Worm (Caenorhabditis elegans): ENCODE measurements around the gene Y54G9A.7.

DNA sequence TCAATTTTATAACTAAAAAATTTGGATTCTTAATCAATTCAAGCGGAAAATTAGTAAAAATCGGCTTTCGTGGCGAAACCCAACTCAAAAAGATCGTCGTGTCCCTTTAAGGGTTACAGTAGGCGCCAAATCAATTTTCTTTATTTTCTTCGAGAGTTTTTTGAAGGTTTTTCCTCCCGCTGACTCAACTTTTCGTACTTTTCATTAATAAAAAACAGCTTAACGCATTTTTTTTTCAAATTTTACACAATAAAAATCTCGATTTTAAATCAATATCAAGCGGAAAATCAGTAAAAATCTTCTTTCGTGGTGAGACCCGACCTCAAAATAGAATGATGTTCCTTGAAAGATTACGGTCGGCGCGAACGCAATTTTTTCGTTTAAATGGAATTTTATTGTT is 6.5 kb upstream of the Y54G9A.7 start:
- no peak for TF ChIP-seq egl-13 (tag; optimal IDR thresholded peaks at IDR 0.05)
- no peak for TF ChIP-seq tbx-2 (tag; optimal IDR thresholded peaks at IDR 0.05)
- no peak for TF ChIP-seq unc-62 (GFP tag; optimal IDR thresholded peaks at IDR 0.05)
- no peak for TF ChIP-seq aly-2 (tag; optimal IDR thresholded peaks at IDR 0.05)
- no peak for TF ChIP-seq ces-1 (GFP tag; optimal IDR thresholded peaks at IDR 0.05)
- TF ChIP-seq pqm-1 (tag; optimal IDR thresholded peaks at IDR 0.05): no peak
- no peak for TF ChIP-seq nhr-76 (tag; optimal IDR thresholded peaks at IDR 0.05)
- no peak for TF ChIP-seq pag-3 (tag; optimal IDR thresholded peaks at IDR 0.05; ENCODE audit: borderline replicate concordance, insufficient read depth)
- TF ChIP-seq unc-98 (GFP tag; IDR thresholded peaks at IDR 0.05): no peak
- no peak for TF ChIP-seq xbp-1 (tag; optimal IDR thresholded peaks at IDR 0.05)
- no peak for TF ChIP-seq dpl-1 (GFP tag; optimal IDR thresholded peaks at IDR 0.05)

Measured in whole organism, L1 larva.